Comparison of ENCODE assay signal across 8 worm cellular contexts in genomic region chrII:9931012-9931411, ce11.
TF ChIP-seq lines count a peak whose summit lies in the region.

No protein-coding gene starts in this region.

TF ChIP-seq in whole organism, L1 larva, 84 proteins besides CTCF, POLR2A, EP300 and RAD21 (continues in another document):
- TF ChIP-seq sox-4 (tag; optimal IDR thresholded peaks at IDR 0.05; lab: Kevin White, UChicago) (no peak), unc-98 (GFP tag; IDR thresholded peaks at IDR 0.05; lab: Robert Waterston, UW) (peak; percentile 55; the same call in 1 of the 2 replicates), alr-1 (tag; optimal IDR thresholded peaks at IDR 0.05; lab: Kevin White, UChicago; ENCODE audit: borderline replicate concordance) (no peak), nhr-77 (tag; optimal IDR thresholded peaks at IDR 0.05; lab: Kevin White, UChicago) (peak; percentile 6), hlh-17 (GFP tag; optimal IDR thresholded peaks at IDR 0.05; lab: Kevin White, UChicago; ENCODE audit: borderline replicate concordance) (no peak), lin-14 (GFP tag; optimal IDR thresholded peaks at IDR 0.05; lab: Kevin White, UChicago) (peak; percentile 82), fkh-8 (tag; optimal IDR thresholded peaks at IDR 0.05; lab: Kevin White, UChicago) (peak; percentile 57), mab-9 (GFP tag; IDR thresholded peaks at IDR 0.05; lab: Robert Waterston, UW) (0 out of 2 replicates have a peak, but pooled peaks have one; percentile 21), C04F5.9 (tag; optimal IDR thresholded peaks at IDR 0.05; lab: Kevin White, UChicago) (peak; percentile 9), unc-130 (tag; optimal IDR thresholded peaks at IDR 0.05; lab: Kevin White, UChicago) (no peak)

TF ChIP-seq in whole organism, L2 larva, 48 proteins besides CTCF, POLR2A, EP300 and RAD21 (continues in another document):
- no peak for TF ChIP-seq peb-1 (tag; optimal IDR thresholded peaks at IDR 0.05; lab: Kevin White, UChicago)
- TF ChIP-seq nhr-23 (tag; optimal IDR thresholded peaks at IDR 0.05; lab: Kevin White, UChicago): no peak
- TF ChIP-seq zag-1 (tag; optimal IDR thresholded peaks at IDR 0.05; lab: Kevin White, UChicago): no peak
- TF ChIP-seq F13H6.1 (tag; optimal IDR thresholded peaks at IDR 0.05; lab: Kevin White, UChicago): peak; percentile 15
- no peak for TF ChIP-seq R02D3.7 (tag; optimal IDR thresholded peaks at IDR 0.05; lab: Kevin White, UChicago)
- TF ChIP-seq elt-1 (tag; optimal IDR thresholded peaks at IDR 0.05; lab: Kevin White, UChicago): no peak
- TF ChIP-seq gmeb-1 (tag; optimal IDR thresholded peaks at IDR 0.05; lab: Kevin White, UChicago): peak; percentile 15
- peak in 1 of 2 experiments; percentile 52 for TF ChIP-seq lsy-2 (tag; optimal IDR thresholded peaks at IDR 0.05; lab: Kevin White, UChicago)
- no peak for TF ChIP-seq crh-2 (tag; optimal IDR thresholded peaks at IDR 0.05; lab: Kevin White, UChicago)
- peak; percentile 52 for TF ChIP-seq C34F6.9 (tag; optimal IDR thresholded peaks at IDR 0.05; lab: Kevin White, UChicago)
- TF ChIP-seq nhr-129 (tag; optimal IDR thresholded peaks at IDR 0.05; lab: Kevin White, UChicago): peak; percentile 43
- TF ChIP-seq alr-1 (tag; optimal IDR thresholded peaks at IDR 0.05; lab: Kevin White, UChicago): no peak

TF ChIP-seq in whole organism, L3 larva, 47 proteins besides CTCF, POLR2A, EP300 and RAD21 (continues in another document):
- TF ChIP-seq nhr-28 (tag; optimal IDR thresholded peaks at IDR 0.05; lab: Kevin White, UChicago): no peak
- peak; percentile 78 for TF ChIP-seq lin-15B (tag; optimal IDR thresholded peaks at IDR 0.05; lab: Kevin White, UChicago)
- TF ChIP-seq mml-1 (tag; optimal IDR thresholded peaks at IDR 0.05; lab: Kevin White, UChicago): no peak
- no peak for TF ChIP-seq ceh-16 (tag; optimal IDR thresholded peaks at IDR 0.05; lab: Kevin White, UChicago)
- no peak for TF ChIP-seq elt-3 (tag; optimal IDR thresholded peaks at IDR 0.05; lab: Kevin White, UChicago)
- TF ChIP-seq jun-1 (tag; optimal IDR thresholded peaks at IDR 0.05; lab: Kevin White, UChicago): no peak
- no peak for TF ChIP-seq fkh-2 (tag; optimal IDR thresholded peaks at IDR 0.05; lab: Kevin White, UChicago)
- TF ChIP-seq nhr-25 (tag; optimal IDR thresholded peaks at IDR 0.05; lab: Kevin White, UChicago): no peak
- no peak for TF ChIP-seq lsy-12 (tag; optimal IDR thresholded peaks at IDR 0.05; lab: Kevin White, UChicago)
- TF ChIP-seq nhr-11 (tag; optimal IDR thresholded peaks at IDR 0.05; lab: Kevin White, UChicago): peak; percentile 49
- no peak for TF ChIP-seq ceh-28 (tag; optimal IDR thresholded peaks at IDR 0.05; lab: Kevin White, UChicago)
- TF ChIP-seq nhr-23 (tag; optimal IDR thresholded peaks at IDR 0.05; lab: Kevin White, UChicago): no peak

TF ChIP-seq in whole organism, L4 larva, 104 proteins besides CTCF, POLR2A, EP300 and RAD21 (continues in another document):
- TF ChIP-seq R02D3.7 (tag; optimal IDR thresholded peaks at IDR 0.05; lab: Kevin White, UChicago): no peak
- TF ChIP-seq ceh-32 (tag; optimal IDR thresholded peaks at IDR 0.05; lab: Kevin White, UChicago; ENCODE audit: poor library complexity): no peak
- TF ChIP-seq snpc-1.2 (GFP tag; IDR thresholded peaks at IDR 0.05; lab: Robert Waterston, UW): no peak
- TF ChIP-seq mxl-3 (GFP tag; optimal IDR thresholded peaks at IDR 0.05; lab: Kevin White, UChicago): peak; percentile 56
- TF ChIP-seq daf-12 (tag; optimal IDR thresholded peaks at IDR 0.05; lab: Kevin White, UChicago): no peak
- TF ChIP-seq nhr-237 (tag; optimal IDR thresholded peaks at IDR 0.05; lab: Kevin White, UChicago): no peak
- TF ChIP-seq ceh-62 (tag; optimal IDR thresholded peaks at IDR 0.05; lab: Kevin White, UChicago): no peak
- no peak for TF ChIP-seq lir-3 (tag; optimal IDR thresholded peaks at IDR 0.05; lab: Kevin White, UChicago)
- TF ChIP-seq nhr-11 (tag; optimal IDR thresholded peaks at IDR 0.05; lab: Kevin White, UChicago): peak; percentile 12
- no peak for TF ChIP-seq sdz-12 (GFP tag; optimal IDR thresholded peaks at IDR 0.05; lab: Kevin White, UChicago)
- TF ChIP-seq skn-1 (tag; optimal IDR thresholded peaks at IDR 0.05; lab: Kevin White, UChicago): no peak
- TF ChIP-seq madf-9 (GFP tag; conservative IDR thresholded peaks at IDR 0.05; lab: Robert Waterston, UW): no peak
- TF ChIP-seq fkh-10 (GFP tag; optimal IDR thresholded peaks at IDR 0.05; lab: Kevin White, UChicago): no peak

TF ChIP-seq in whole organism, early embryonic, 17 proteins besides CTCF, POLR2A, EP300 and RAD21:
- TF ChIP-seq tbx-37 (GFP tag; conservative IDR thresholded peaks at IDR 0.05; lab: Robert Waterston, UW): no peak
- no peak for TF ChIP-seq ceh-36 (tag; optimal IDR thresholded peaks at IDR 0.05; lab: Kevin White, UChicago)
- TF ChIP-seq ets-7 (tag; optimal IDR thresholded peaks at IDR 0.05; lab: Kevin White, UChicago): no peak
- TF ChIP-seq aly-1 (tag; optimal IDR thresholded peaks at IDR 0.05; lab: Kevin White, UChicago): no peak
- TF ChIP-seq F13C5.2 (tag; optimal IDR thresholded peaks at IDR 0.05; lab: Kevin White, UChicago): peak; percentile 22
- TF ChIP-seq B0310.2 (tag; optimal IDR thresholded peaks at IDR 0.05; lab: Kevin White, UChicago): no peak
- TF ChIP-seq ama-1 (optimal IDR thresholded peaks at IDR 0.05; lab: Kevin White, UChicago): peak; percentile 21

TF ChIP-seq in whole organism, late embryonic, 69 proteins besides CTCF, POLR2A, EP300 and RAD21 (continues in another document):
- TF ChIP-seq tbx-7 (tag; optimal IDR thresholded peaks at IDR 0.05; lab: Kevin White, UChicago): peak; percentile 27
- TF ChIP-seq lim-6 (tag; optimal IDR thresholded peaks at IDR 0.05; lab: Kevin White, UChicago): no peak
- TF ChIP-seq C08G9.2 (tag; optimal IDR thresholded peaks at IDR 0.05; lab: Kevin White, UChicago): peak; percentile 55
- TF ChIP-seq ceh-18 (tag; optimal IDR thresholded peaks at IDR 0.05; lab: Kevin White, UChicago): peak; percentile 4
- peak; percentile 67 for TF ChIP-seq ceh-31 (tag; optimal IDR thresholded peaks at IDR 0.05; lab: Kevin White, UChicago)
- no peak for TF ChIP-seq fkh-6 (tag; optimal IDR thresholded peaks at IDR 0.05; lab: Kevin White, UChicago)
- peak; percentile 40 for TF ChIP-seq ets-4 (tag; optimal IDR thresholded peaks at IDR 0.05; lab: Kevin White, UChicago)
- no peak for TF ChIP-seq zip-5 (tag; optimal IDR thresholded peaks at IDR 0.05; lab: Kevin White, UChicago)
- no peak for TF ChIP-seq elt-4 (tag; optimal IDR thresholded peaks at IDR 0.05; lab: Kevin White, UChicago)
- peak; percentile 22 for TF ChIP-seq ceh-2 (tag; optimal IDR thresholded peaks at IDR 0.05; lab: Kevin White, UChicago)
- no peak for TF ChIP-seq pha-2 (tag; optimal IDR thresholded peaks at IDR 0.05; lab: Kevin White, UChicago)
- peak; percentile 36 for TF ChIP-seq ref-2 (tag; optimal IDR thresholded peaks at IDR 0.05; lab: Kevin White, UChicago)
- TF ChIP-seq pros-1 (tag; optimal IDR thresholded peaks at IDR 0.05; lab: Kevin White, UChicago): no peak
- TF ChIP-seq C38D4.7 (GFP tag; optimal IDR thresholded peaks at IDR 0.05; lab: Kevin White, UChicago): no peak
- no peak for TF ChIP-seq hlh-30 (tag; optimal IDR thresholded peaks at IDR 0.05; lab: Kevin White, UChicago; ENCODE audit: insufficient read depth)

TF ChIP-seq in whole organism, midembryonic, 9 proteins besides CTCF, POLR2A, EP300 and RAD21:
- peak; percentile 5; the same call in 1 of the 2 replicates for TF ChIP-seq flt-1 (GFP tag; IDR thresholded peaks at IDR 0.05; lab: Robert Waterston, UW)
- TF ChIP-seq med-1 (GFP tag; optimal IDR thresholded peaks at IDR 0.05; lab: Kevin White, UChicago; ENCODE audit: insufficient read depth): no peak

TF ChIP-seq in whole organism, young adult, 124 proteins besides CTCF, POLR2A, EP300 and RAD21 (continues in another document):
- peak; percentile 45 for TF ChIP-seq him-1 (tag; optimal IDR thresholded peaks at IDR 0.05; lab: Kevin White, UChicago)
- TF ChIP-seq lin-26 (GFP tag; IDR thresholded peaks at IDR 0.05; lab: Robert Waterston, UW): no peak
- no peak for TF ChIP-seq F23B12.7 (tag; optimal IDR thresholded peaks at IDR 0.05; lab: Kevin White, UChicago; ENCODE audit: insufficient read depth)
- TF ChIP-seq ccch-3 (GFP tag; optimal IDR thresholded peaks at IDR 0.05; lab: Kevin White, UChicago): no peak
- TF ChIP-seq ztf-22 (GFP tag; optimal IDR thresholded peaks at IDR 0.05; lab: Kevin White, UChicago): no peak
- TF ChIP-seq K11D2.4 (GFP tag; IDR thresholded peaks at IDR 0.05; lab: Robert Waterston, UW): 0 out of 2 replicates have a peak, but pooled peaks have one; percentile 31
- TF ChIP-seq mcd-1 (GFP tag; IDR thresholded peaks at IDR 0.05; lab: Robert Waterston, UW): peak; percentile 58
- no peak for TF ChIP-seq nfya-2 (GFP tag; IDR thresholded peaks at IDR 0.05; lab: Robert Waterston, UW)
- no peak for TF ChIP-seq F22D6.2 (tag; optimal IDR thresholded peaks at IDR 0.05; lab: Kevin White, UChicago)
- TF ChIP-seq unc-62 (GFP tag; optimal IDR thresholded peaks at IDR 0.05; lab: Kevin White, UChicago): no peak
- peak; percentile 39 for TF ChIP-seq lin-54 (GFP tag; optimal IDR thresholded peaks at IDR 0.05; lab: Kevin White, UChicago)
- TF ChIP-seq let-607 (tag; optimal IDR thresholded peaks at IDR 0.05; lab: Kevin White, UChicago): no peak
- no peak for TF ChIP-seq F37B4.10 (GFP tag; IDR thresholded peaks at IDR 0.05; lab: Robert Waterston, UW)
- TF ChIP-seq pbrm-1 (GFP tag; IDR thresholded peaks at IDR 0.05; lab: Robert Waterston, UW): 0 out of 2 replicates have a peak, but pooled peaks have one; percentile 9
- peak; percentile 7 for TF ChIP-seq hrde-1 (tag; optimal IDR thresholded peaks at IDR 0.05; lab: Kevin White, UChicago; ENCODE audit: borderline replicate concordance)
- peak; percentile 87 for TF ChIP-seq hmg-1.2 (GFP tag; IDR thresholded peaks at IDR 0.05; lab: Robert Waterston, UW)
- no peak for TF ChIP-seq ekl-4 (GFP tag; IDR thresholded peaks at IDR 0.05; lab: Robert Waterston, UW)
- no peak for TF ChIP-seq nhr-179 (tag; optimal IDR thresholded peaks at IDR 0.05; lab: Kevin White, UChicago)
- 0 out of 2 replicates have a peak, but pooled peaks have one; percentile 20 for TF ChIP-seq zfh-2 (GFP tag; conservative IDR thresholded peaks at IDR 0.05; lab: Robert Waterston, UW)
- TF ChIP-seq dox-1 (GFP tag; IDR thresholded peaks at IDR 0.05; lab: Robert Waterston, UW): peak; percentile 42; the same call in 1 of the 2 replicates
- TF ChIP-seq cebp-2 (GFP tag; IDR thresholded peaks at IDR 0.05; lab: Robert Waterston, UW): no peak
- TF ChIP-seq nhr-90 (tag; optimal IDR thresholded peaks at IDR 0.05; lab: Kevin White, UChicago): no peak
- peak; percentile 57 for TF ChIP-seq attf-5 (GFP tag; optimal IDR thresholded peaks at IDR 0.05; lab: Kevin White, UChicago)
- TF ChIP-seq bed-2 (GFP tag; IDR thresholded peaks at IDR 0.05; lab: Robert Waterston, UW): 0 out of 2 replicates have a peak, but pooled peaks have one; percentile 37
- TF ChIP-seq fkh-3 (tag; optimal IDR thresholded peaks at IDR 0.05; lab: Kevin White, UChicago): no peak
- no peak for TF ChIP-seq T07F8.4 (tag; optimal IDR thresholded peaks at IDR 0.05; lab: Kevin White, UChicago)
- TF ChIP-seq madf-8 (GFP tag; conservative IDR thresholded peaks at IDR 0.05; lab: Robert Waterston, UW): no peak
- peak; percentile 60 for TF ChIP-seq ceh-27 (GFP tag; optimal IDR thresholded peaks at IDR 0.05; lab: Kevin White, UChicago)
